Worm (Caenorhabditis elegans): ENCODE measurements around the gene sssh-1.

sssh-1 gene

DNA sequence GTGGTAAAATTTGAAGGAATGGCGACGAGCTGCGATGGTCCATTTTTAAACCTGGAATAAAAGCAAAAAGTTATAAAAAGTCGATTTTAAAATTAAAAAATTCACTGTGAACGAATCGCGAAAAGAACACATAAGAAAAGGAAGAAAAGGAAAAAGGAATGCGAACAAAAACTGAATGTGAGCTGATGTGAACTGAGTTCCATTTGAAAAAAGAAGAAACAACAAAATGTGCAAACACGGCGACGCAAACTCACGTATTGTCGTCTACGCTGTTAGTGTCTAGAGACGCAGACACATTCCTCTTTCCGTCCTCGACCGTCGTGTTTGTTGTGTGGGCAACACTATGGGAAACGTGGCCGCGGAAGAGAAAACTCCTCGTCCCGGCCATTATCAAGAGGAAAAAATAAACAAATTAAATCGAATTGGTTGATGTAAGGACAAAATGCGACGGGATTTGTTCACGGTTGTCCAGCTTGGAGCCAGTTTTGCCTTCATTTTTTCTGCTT, 22.0 kb upstream of the sssh-1 start, which contains the start of the genes C27C12.1 and C27C12.4 (continued):
- TF ChIP-seq vab-15 (tag; optimal IDR thresholded peaks at IDR 0.05): no peak
- peak; percentile 75 to 88 for TF ChIP-seq lin-35 (GFP tag; optimal IDR thresholded peaks at IDR 0.05)
- TF ChIP-seq snu-23 (GFP tag; optimal IDR thresholded peaks at IDR 0.05): peak; percentile 94
- peak; percentile 90 for TF ChIP-seq fkh-8 (tag; optimal IDR thresholded peaks at IDR 0.05)
- peak; percentile 83 for TF ChIP-seq unc-86 (tag; optimal IDR thresholded peaks at IDR 0.05)
- peak; percentile 59 for TF ChIP-seq blmp-1 (tag; optimal IDR thresholded peaks at IDR 0.05)
- peak; percentile 61 for TF ChIP-seq C04F5.9 (tag; optimal IDR thresholded peaks at IDR 0.05)
- TF ChIP-seq F16B12.6 (tag; optimal IDR thresholded peaks at IDR 0.05): peak; percentile 99
- peak; percentile 96 for TF ChIP-seq rnt-1 (tag; optimal IDR thresholded peaks at IDR 0.05)
- peak; percentile 89 for TF ChIP-seq swsn-7 (tag; optimal IDR thresholded peaks at IDR 0.05)
- TF ChIP-seq ets-5 (GFP tag; IDR thresholded peaks at IDR 0.05): no peak
- no peak for TF ChIP-seq sptf-1 (tag; optimal IDR thresholded peaks at IDR 0.05)
- TF ChIP-seq nhr-47 (tag; optimal IDR thresholded peaks at IDR 0.05): peak; percentile 93
- peak; percentile 88 for TF ChIP-seq nhr-19 (GFP tag; conservative IDR thresholded peaks at IDR 0.05)
- TF ChIP-seq fos-1 (tag; optimal IDR thresholded peaks at IDR 0.05): peak; percentile 55
- TF ChIP-seq ceh-63 (GFP tag; optimal IDR thresholded peaks at IDR 0.05): no peak
- peak; percentile 93 for TF ChIP-seq lir-3 (tag; optimal IDR thresholded peaks at IDR 0.05; ENCODE audit: poor library complexity)
- peak; percentile 90 for TF ChIP-seq nhr-90 (tag; optimal IDR thresholded peaks at IDR 0.05; ENCODE audit: poor library complexity)
- TF ChIP-seq zip-4 (GFP tag; optimal IDR thresholded peaks at IDR 0.05): peak; percentile 54
- peak; percentile 94 for TF ChIP-seq tbx-2 (tag; optimal IDR thresholded peaks at IDR 0.05)
- TF ChIP-seq lin-13 (GFP tag; optimal IDR thresholded peaks at IDR 0.05): peak; percentile 66
- TF ChIP-seq isw-1 (GFP tag; IDR thresholded peaks at IDR 0.05): peak; percentile 76
- no peak for TF ChIP-seq unc-30 (tag; optimal IDR thresholded peaks at IDR 0.05)
- TF ChIP-seq mep-1 (tag; optimal IDR thresholded peaks at IDR 0.05): peak; percentile 93
- TF ChIP-seq elt-2 (tag; optimal IDR thresholded peaks at IDR 0.05): peak; percentile 78
- peak; percentile 84 for TF ChIP-seq jun-1 (tag; optimal IDR thresholded peaks at IDR 0.05)
- TF ChIP-seq lin-15B (tag; optimal IDR thresholded peaks at IDR 0.05): peak; percentile 50
- TF ChIP-seq ama-1 (optimal IDR thresholded peaks at IDR 0.05): no peak
- TF ChIP-seq ceh-82 (tag; optimal IDR thresholded peaks at IDR 0.05): peak; percentile 82 to 90 (median 84)
- peak; percentile 73 for TF ChIP-seq skn-1 (tag; optimal IDR thresholded peaks at IDR 0.05)
- TF ChIP-seq egl-27 (tag; optimal IDR thresholded peaks at IDR 0.05): no peak
- TF ChIP-seq nhr-11 (tag; optimal IDR thresholded peaks at IDR 0.05): peak; percentile 47
- TF ChIP-seq mef-2 (tag; optimal IDR thresholded peaks at IDR 0.05): peak; percentile 27
- TF ChIP-seq ceh-90 (tag; optimal IDR thresholded peaks at IDR 0.05): peak; percentile 80
- peak; percentile 45 for TF ChIP-seq aly-2 (tag; optimal IDR thresholded peaks at IDR 0.05)
- no peak for TF ChIP-seq hlh-4 (tag; optimal IDR thresholded peaks at IDR 0.05)
- no peak for TF ChIP-seq Y116A8C.19 (tag; optimal IDR thresholded peaks at IDR 0.05; ENCODE audit: borderline replicate concordance)
- peak; percentile 73 for TF ChIP-seq ztf-4 (tag; optimal IDR thresholded peaks at IDR 0.05)
- peak; percentile 93 for TF ChIP-seq nhr-20 (tag; optimal IDR thresholded peaks at IDR 0.05)
- peak; percentile 25 for TF ChIP-seq ceh-8 (GFP tag; optimal IDR thresholded peaks at IDR 0.05)
- 0 out of 2 replicates have a peak, but pooled peaks have one; percentile 47 for TF ChIP-seq ceh-88 (GFP tag; IDR thresholded peaks at IDR 0.05)
- peak; percentile 43 for TF ChIP-seq sup-37 (GFP tag; optimal IDR thresholded peaks at IDR 0.05)
- no peak for TF ChIP-seq C34B4.2 (tag; optimal IDR thresholded peaks at IDR 0.05)
- TF ChIP-seq dpl-1 (GFP tag; optimal IDR thresholded peaks at IDR 0.05): peak; percentile 71 to 79 (median 79)
- peak; percentile 92 for TF ChIP-seq C16A3.4 (tag; optimal IDR thresholded peaks at IDR 0.05)
- TF ChIP-seq hlh-17 (GFP tag; optimal IDR thresholded peaks at IDR 0.05; ENCODE audit: borderline replicate concordance): no peak
- TF ChIP-seq ztf-11 (tag; optimal IDR thresholded peaks at IDR 0.05): peak in 1 of 2 experiments; percentile 82
- TF ChIP-seq fkh-10 (GFP tag; optimal IDR thresholded peaks at IDR 0.05): peak; percentile 90
- TF ChIP-seq irx-1 (tag; optimal IDR thresholded peaks at IDR 0.05): peak; percentile 85
- TF ChIP-seq mab-9 (GFP tag; IDR thresholded peaks at IDR 0.05): peak; percentile 83

Data from whole organism, L1 larva.